Fruit fly (Drosophila melanogaster) whole organism, adult: ENCODE data around the gene grass.

Experiments used
- CG11617 ChIP-seq: fragments of 200-800 bp; sonication (Bioruptor generic); optimal IDR thresholded peaks from 2 replicates; lab custom pipeline; 2017; ENCODE audit warnings: mild to moderate bottlenecking, missing biosample characterization, missing genetic modification reagents, missing genetic modification characterization
- CG12768 ChIP-seq: fragments of 200-800 bp; sonication (Bioruptor generic); optimal IDR thresholded peaks from 2 replicates; lab custom pipeline; 2017; ENCODE audit warnings: missing biosample characterization, missing genetic modification characterization, mild to moderate bottlenecking, moderate library complexity, missing genetic modification reagents
- CG5204 ChIP-seq: fragments of 200-800 bp; sonication (Bioruptor generic); optimal IDR thresholded peaks from 2 replicates; lab custom pipeline; 2016; ENCODE audit warnings: missing biosample characterization, missing genetic modification characterization
- Hr96 ChIP-seq: fragments of 200-800 bp; sonication (Bioruptor generic); optimal IDR thresholded peaks from 2 replicates; lab custom pipeline; 2016; ENCODE audit warnings: missing biosample characterization, missing genetic modification characterization
- bab1 ChIP-seq: fragments of 200-800 bp; sonication (Bioruptor generic); optimal IDR thresholded peaks from 3 replicates; lab custom pipeline; 2019; ENCODE audit warnings: missing biosample characterization, mild to moderate bottlenecking, missing genetic modification characterization, moderate library complexity
- cic ChIP-seq: fragments of 200-800 bp; sonication (Bioruptor generic); optimal IDR thresholded peaks from 2 replicates; lab custom pipeline; 2017; ENCODE audit warnings: missing biosample characterization, mild to moderate bottlenecking, missing genetic modification characterization, moderate library complexity
- cnc ChIP-seq, 2 experiments: fragments of >200 bp; optimal IDR thresholded peaks; 2 replicates each; lab custom pipeline; 2017
- kay ChIP-seq: fragments of 200-800 bp; sonication (Bioruptor generic); peaks from one replicate; lab custom pipeline; 2016; ENCODE audit warnings: missing biosample characterization, missing genetic modification characterization, borderline replicate concordance
- toe ChIP-seq: fragments of 200-800 bp; sonication (Bioruptor generic); optimal IDR thresholded peaks from 2 replicates; lab custom pipeline; 2016; ENCODE audit warnings: missing biosample characterization, missing genetic modification characterization

DNA sequence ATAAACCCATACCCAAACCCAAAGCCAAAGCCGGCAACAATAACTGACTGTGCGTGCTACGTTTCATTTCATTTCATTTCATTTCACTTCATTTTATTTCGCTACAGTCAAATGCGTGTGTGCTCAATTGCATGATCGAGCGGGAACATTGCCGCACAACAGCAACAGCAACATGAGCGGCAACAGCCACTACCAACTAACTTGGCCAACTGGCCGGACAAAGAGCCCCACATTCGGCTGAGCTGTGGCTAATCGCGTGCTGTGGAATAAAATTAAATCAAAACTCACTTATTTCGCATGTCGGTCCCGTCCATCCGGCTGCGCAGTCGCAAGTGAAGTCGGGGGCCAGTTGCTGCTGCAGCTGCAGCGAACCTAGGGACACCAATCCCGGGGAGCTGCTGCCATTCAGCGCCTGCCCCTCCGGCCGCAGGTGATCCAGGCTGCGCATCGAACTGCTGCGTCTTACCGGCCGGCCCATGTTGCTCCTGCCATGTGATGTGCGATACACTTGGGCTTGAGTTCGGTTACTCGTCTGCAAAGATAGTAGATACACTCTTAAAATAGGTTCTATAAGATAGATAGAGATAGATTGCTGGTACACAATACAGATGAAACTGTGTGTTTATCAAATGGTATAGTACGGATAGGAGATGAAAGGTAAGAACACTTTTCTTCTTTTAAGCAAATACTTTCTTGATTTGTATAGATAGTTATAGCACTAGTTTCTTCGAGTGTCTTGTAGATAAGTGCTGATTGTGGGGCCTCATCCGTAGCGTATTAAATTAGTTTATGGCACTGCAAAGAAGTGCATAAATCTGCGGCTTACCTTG, 21.0 kb downstream of the grass start:
- TF ChIP-seq kay (GFP tag; lab: Kevin White, UChicago) (no peak), toe (no peak), cnc (optimal IDR thresholded peaks at IDR 0.05; lab: Kevin White, UChicago) (no peak), bab1 (GFP tag; lab: Kevin White, UChicago) (no peak), cic (GFP tag; lab: Kevin White, UChicago) (no peak), CG12768 (GFP tag; lab: Kevin White, UChicago) (no peak), CG11617 (GFP tag; lab: Kevin White, UChicago) (no peak), CG5204 (no peak), Hr96 (GFP tag; lab: Kevin White, UChicago) (no peak)
